Fruit fly (Drosophila melanogaster): ENCODE results near the gene CG8360.

Gene CG8360

dm6 chr2L:8233571-8233970, 20.8 kb downstream of the CG8360 start:
- no peak for TF ChIP-seq Vsx2 (GFP tag; optimal IDR thresholded peaks at IDR 0.05; ENCODE audit: partially characterized antibody)
- TF ChIP-seq GATAd (GFP tag; optimal IDR thresholded peaks at IDR 0.05): no peak
- TF ChIP-seq pan (optimal IDR thresholded peaks at IDR 0.05): no peak
- no peak for TF ChIP-seq dl (GFP tag; optimal IDR thresholded peaks at IDR 0.05; ENCODE audit: insufficient read depth in 1 of 2, partially characterized antibody in 2 of 2)
- peak; percentile 27 for TF ChIP-seq Hnf4 (GFP tag; optimal IDR thresholded peaks at IDR 0.05)
- peak; percentile 42 for TF ChIP-seq br (GFP tag; optimal IDR thresholded peaks at IDR 0.05)
- no peak for TF ChIP-seq Jra (GFP tag; optimal IDR thresholded peaks at IDR 0.05)
- TF ChIP-seq h (GFP tag; optimal IDR thresholded peaks at IDR 0.05): peak; percentile 21
- no peak for TF ChIP-seq dsf (GFP tag; optimal IDR thresholded peaks at IDR 0.05; ENCODE audit: borderline replicate concordance)
- peak; percentile 20 for TF ChIP-seq Hr83 (GFP tag; optimal IDR thresholded peaks at IDR 0.05; ENCODE audit: poor library complexity, severe bottlenecking)
- TF ChIP-seq Rel (GFP tag; optimal IDR thresholded peaks at IDR 0.05): no peak
- TF ChIP-seq Rel (tag; optimal IDR thresholded peaks at IDR 0.05): peak; percentile 15
- no peak for TF ChIP-seq fru (GFP tag; optimal IDR thresholded peaks at IDR 0.05)
- TF ChIP-seq psq (GFP tag; optimal IDR thresholded peaks at IDR 0.05): no peak
- no peak for TF ChIP-seq sv (GFP tag; optimal IDR thresholded peaks at IDR 0.05)
- peak; percentile 50 for TF ChIP-seq rgr (GFP tag; optimal IDR thresholded peaks at IDR 0.05)
- TF ChIP-seq woc (GFP tag; optimal IDR thresholded peaks at IDR 0.05): no peak
- TF ChIP-seq N (GFP tag; optimal IDR thresholded peaks at IDR 0.05): no peak
- no peak for TF ChIP-seq Abd-B (GFP tag; optimal IDR thresholded peaks at IDR 0.05)
- TF ChIP-seq dmrt93B (GFP tag; optimal IDR thresholded peaks at IDR 0.05): no peak
- no peak for TF ChIP-seq CG32264 (GFP tag; optimal IDR thresholded peaks at IDR 0.05)
- TF ChIP-seq usp (GFP tag; optimal IDR thresholded peaks at IDR 0.05): no peak
- no peak for TF ChIP-seq brk (GFP tag; optimal IDR thresholded peaks at IDR 0.05)
- no peak for TF ChIP-seq HLH106 (tag; optimal IDR thresholded peaks at IDR 0.05)
- TF ChIP-seq lola (GFP tag; optimal IDR thresholded peaks at IDR 0.05): no peak
- TF ChIP-seq foxo (GFP tag; optimal IDR thresholded peaks at IDR 0.05): no peak
- no peak for TF ChIP-seq Dfd (GFP tag; optimal IDR thresholded peaks at IDR 0.05)
- peak; percentile 28 for TF ChIP-seq Sp1 (GFP tag; optimal IDR thresholded peaks at IDR 0.05)
- TF ChIP-seq Dif (GFP tag; optimal IDR thresholded peaks at IDR 0.05; ENCODE audit: partially characterized antibody): no peak
- no peak for TF ChIP-seq Myc (optimal IDR thresholded peaks at IDR 0.05)
- no peak for TF ChIP-seq ey (GFP tag; optimal IDR thresholded peaks at IDR 0.05)
- TF ChIP-seq Mio (GFP tag; optimal IDR thresholded peaks at IDR 0.05): no peak
- TF ChIP-seq CrebA (GFP tag; optimal IDR thresholded peaks at IDR 0.05; ENCODE audit: borderline replicate concordance): no peak
- TF ChIP-seq Hr78 (GFP tag; optimal IDR thresholded peaks at IDR 0.05): no peak
- TF ChIP-seq OdsH (GFP tag; optimal IDR thresholded peaks at IDR 0.05): peak; percentile 15
- no peak for TF ChIP-seq tai (GFP tag; optimal IDR thresholded peaks at IDR 0.05)
- peak; percentile 16 for TF ChIP-seq CG9705 (GFP tag; optimal IDR thresholded peaks at IDR 0.05)
- TF ChIP-seq sage (GFP tag; optimal IDR thresholded peaks at IDR 0.05): no peak
- no peak for TF ChIP-seq jim (GFP tag; optimal IDR thresholded peaks at IDR 0.05)

dm6 chr2L:8239032-8239650, 26.4 kb downstream of the CG8360 start:
- TF ChIP-seq CG9705 (GFP tag; optimal IDR thresholded peaks at IDR 0.05) (no peak), CrebA (GFP tag; optimal IDR thresholded peaks at IDR 0.05; ENCODE audit: borderline replicate concordance) (no peak), fru (GFP tag; optimal IDR thresholded peaks at IDR 0.05) (no peak), sv (GFP tag; optimal IDR thresholded peaks at IDR 0.05) (no peak), Abd-B (GFP tag; optimal IDR thresholded peaks at IDR 0.05) (no peak), Mio (GFP tag; optimal IDR thresholded peaks at IDR 0.05) (no peak), tai (GFP tag; optimal IDR thresholded peaks at IDR 0.05) (no peak), h (GFP tag; optimal IDR thresholded peaks at IDR 0.05) (peak; percentile 24), OdsH (GFP tag; optimal IDR thresholded peaks at IDR 0.05) (peak; percentile 27), dsf (GFP tag; optimal IDR thresholded peaks at IDR 0.05; ENCODE audit: borderline replicate concordance) (no peak), rgr (GFP tag; optimal IDR thresholded peaks at IDR 0.05) (no peak)

Measured in whole organism, wandering third instar larva.